Worm (Caenorhabditis elegans) whole organism, late embryonic: ENCODE data around the gene W02H3.1.

Source experiments
- C08G9.2 ChIP-seq: sonication (generic microtip); optimal IDR thresholded peaks from 2 replicates; lab custom pipeline; 2016; ENCODE audit warnings: mild to moderate bottlenecking, missing genetic modification characterization, moderate library complexity, missing compliant biosample characterization
- C38D4.7 ChIP-seq: fragments of 200-800 bp; sonication (Bioruptor generic); optimal IDR thresholded peaks from 2 replicates; lab custom pipeline; 2018; ENCODE audit warnings: mild to moderate bottlenecking, missing genetic modification characterization, moderate library complexity, missing compliant biosample characterization
- ahr-1 ChIP-seq: sonication (generic microtip); optimal IDR thresholded peaks from 2 replicates; lab custom pipeline; 2016; ENCODE audit warnings: missing genetic modification characterization, missing compliant biosample characterization
- ama-1 ChIP-seq: fragments of 150-350 bp; optimal IDR thresholded peaks from 2 replicates; lab custom pipeline; 2014
- ceh-14 ChIP-seq: sonication (generic microtip); optimal IDR thresholded peaks from 2 replicates; lab custom pipeline; 2016; ENCODE audit warnings: missing genotype, missing genetic modification characterization, missing compliant biosample characterization
- ceh-18 ChIP-seq: sonication (generic microtip); optimal IDR thresholded peaks from 2 replicates; lab custom pipeline; 2016; ENCODE audit warnings: missing genetic modification characterization, missing compliant biosample characterization
- ceh-19 ChIP-seq: fragments of 200-800 bp; sonication (Bioruptor generic); optimal IDR thresholded peaks from 2 replicates; lab custom pipeline; 2018; ENCODE audit warnings: mild to moderate bottlenecking, missing genetic modification characterization, missing compliant biosample characterization
- ceh-22 ChIP-seq: sonication (generic microtip); optimal IDR thresholded peaks from 2 replicates; lab custom pipeline; 2017; ENCODE audit warnings: missing biosample characterization, missing genetic modification characterization
- ceh-30 ChIP-seq: fragments of 150-350 bp; optimal IDR thresholded peaks from 2 replicates; lab custom pipeline; 2014; ENCODE audit warnings: missing biosample characterization, missing genetic modification characterization
- ceh-31 ChIP-seq: sonication (generic microtip); optimal IDR thresholded peaks from 2 replicates; lab custom pipeline; 2016; ENCODE audit warnings: missing genetic modification characterization, missing compliant biosample characterization
- ceh-34 ChIP-seq: sonication (generic microtip); optimal IDR thresholded peaks from 2 replicates; lab custom pipeline; 2016; ENCODE audit warnings: mild to moderate bottlenecking, missing genetic modification characterization, missing compliant biosample characterization
- ceh-6 ChIP-seq: fragments of 200-800 bp; sonication (Bioruptor generic); optimal IDR thresholded peaks from 2 replicates; lab custom pipeline; 2018; ENCODE audit warnings: mild to moderate bottlenecking, missing genetic modification characterization, missing compliant biosample characterization
- ceh-9 ChIP-seq: sonication (generic microtip); optimal IDR thresholded peaks from 2 replicates; lab custom pipeline; 2016; ENCODE audit warnings: mild to moderate bottlenecking, missing genetic modification characterization, inconsistent platforms, missing compliant biosample characterization
- che-1 ChIP-seq: sonication (generic microtip); optimal IDR thresholded peaks from 2 replicates; lab custom pipeline; 2016; ENCODE audit warnings: mild to moderate bottlenecking, missing genetic modification characterization, missing compliant biosample characterization
- dmd-4 ChIP-seq: sonication (generic microtip); optimal IDR thresholded peaks from 2 replicates; lab custom pipeline; 2016; ENCODE audit warnings: borderline replicate concordance, missing genetic modification characterization, missing compliant biosample characterization
- elt-4 ChIP-seq: sonication (generic microtip); optimal IDR thresholded peaks from 2 replicates; lab custom pipeline; 2016; ENCODE audit warnings: missing genetic modification characterization, missing compliant biosample characterization
- fax-1 ChIP-seq: sonication (generic microtip); optimal IDR thresholded peaks from 2 replicates; lab custom pipeline; 2016; ENCODE audit warnings: missing genotype, missing genetic modification characterization, missing compliant biosample characterization
- gmeb-2 ChIP-seq: sonication (generic microtip); optimal IDR thresholded peaks from 2 replicates; lab custom pipeline; 2016; ENCODE audit warnings: missing genetic modification characterization, inconsistent platforms, missing compliant biosample characterization
- hlh-15 ChIP-seq: sonication (generic microtip); optimal IDR thresholded peaks from 2 replicates; lab custom pipeline; 2016; ENCODE audit warnings: missing genetic modification characterization, missing compliant biosample characterization
- hlh-6 ChIP-seq: sonication (generic microtip); optimal IDR thresholded peaks from 2 replicates; lab custom pipeline; 2016; ENCODE audit warnings: missing genotype, missing genetic modification characterization, missing compliant biosample characterization
- hlh-8 ChIP-seq: sonication (generic microtip); optimal IDR thresholded peaks from 2 replicates; lab custom pipeline; 2016; ENCODE audit warnings: missing genotype, missing genetic modification characterization, missing compliant biosample characterization
- lin-11 ChIP-seq: fragments of 200-800 bp; sonication (Bioruptor generic); optimal IDR thresholded peaks from 2 replicates; lab custom pipeline; 2018; ENCODE audit warnings: mild to moderate bottlenecking, missing genetic modification characterization, missing compliant biosample characterization
- mec-3 ChIP-seq: sonication (generic microtip); optimal IDR thresholded peaks from 2 replicates; lab custom pipeline; 2016; ENCODE audit warnings: borderline replicate concordance, missing genetic modification characterization, missing compliant biosample characterization
- nfya-1 ChIP-seq: sonication (generic microtip); optimal IDR thresholded peaks from 2 replicates; lab custom pipeline; 2017; ENCODE audit warnings: missing genetic modification characterization, mild to moderate bottlenecking, missing compliant biosample characterization, antibody characterized with exemption, moderate library complexity
- nhr-11 ChIP-seq: fragments of 150-350 bp; optimal IDR thresholded peaks from 2 replicates; lab custom pipeline; 2014; ENCODE audit warnings: missing biosample characterization, missing genetic modification characterization
- nhr-232 ChIP-seq: sonication (generic microtip); optimal IDR thresholded peaks from 2 replicates; lab custom pipeline; 2016; ENCODE audit warnings: missing genetic modification characterization, missing compliant biosample characterization
- odd-2 ChIP-seq: sonication (generic microtip); optimal IDR thresholded peaks from 2 replicates; lab custom pipeline; 2017; ENCODE audit warnings: antibody characterized with exemption, mild to moderate bottlenecking, missing genetic modification characterization, missing compliant biosample characterization
- pat-9 ChIP-seq: fragments of 200-800 bp; sonication (Bioruptor generic); optimal IDR thresholded peaks from 2 replicates; lab custom pipeline; 2018; ENCODE audit warnings: mild to moderate bottlenecking, missing genetic modification characterization, moderate library complexity, missing compliant biosample characterization
- pax-1 ChIP-seq: fragments of 150-350 bp; optimal IDR thresholded peaks from 2 replicates; lab custom pipeline; 2014; ENCODE audit warnings: missing biosample characterization, missing genetic modification characterization
- pha-2 ChIP-seq: sonication (generic microtip); optimal IDR thresholded peaks from 2 replicates; lab custom pipeline; 2017; ENCODE audit warnings: mild to moderate bottlenecking, missing genetic modification characterization, missing compliant biosample characterization
- pha-4 ChIP-seq: fragments of 150-350 bp; optimal IDR thresholded peaks from 2 replicates; lab custom pipeline; 2018; ENCODE audit warnings: missing biosample characterization, missing genetic modification reagents, missing genetic modification characterization
- pqm-1 ChIP-seq: sonication (generic microtip); optimal IDR thresholded peaks from 2 replicates; lab custom pipeline; 2016; ENCODE audit warnings: missing genetic modification characterization, missing compliant biosample characterization
- pros-1 ChIP-seq: fragments of 150-350 bp; optimal IDR thresholded peaks from 2 replicates; lab custom pipeline; 2014; ENCODE audit warnings: missing biosample characterization, missing genetic modification reagents, missing genetic modification characterization
- ref-2 ChIP-seq: sonication (generic microtip); optimal IDR thresholded peaks from 2 replicates; lab custom pipeline; 2016; ENCODE audit warnings: missing genetic modification characterization, missing compliant biosample characterization
- rnt-1 ChIP-seq: sonication (generic microtip); optimal IDR thresholded peaks from 2 replicates; lab custom pipeline; 2016; ENCODE audit warnings: missing genetic modification characterization, missing compliant biosample characterization
- sdc-2 ChIP-seq: sonication (generic microtip); optimal IDR thresholded peaks from 2 replicates; lab custom pipeline; 2016; ENCODE audit warnings: missing genotype, missing genetic modification characterization, missing compliant biosample characterization
- sox-2 ChIP-seq: fragments of 200-800 bp; sonication (Bioruptor generic); IDR thresholded peaks from 2 replicates; pipeline ENCODE4 v1.3.6; 2022; ENCODE audit warnings: missing genetic modification reagents, missing genetic modification characterization, missing compliant biosample characterization
- syd-9 ChIP-seq: sonication (generic microtip); optimal IDR thresholded peaks from 2 replicates; lab custom pipeline; 2016; ENCODE audit warnings: mild to moderate bottlenecking, missing genetic modification characterization, moderate library complexity, missing compliant biosample characterization
- tbx-7 ChIP-seq: sonication (generic microtip); optimal IDR thresholded peaks from 2 replicates; lab custom pipeline; 2016; ENCODE audit warnings: missing genotype, missing genetic modification characterization, missing compliant biosample characterization
- ttx-3 ChIP-seq: sonication (generic microtip); optimal IDR thresholded peaks from 2 replicates; lab custom pipeline; 2016; ENCODE audit warnings: missing genetic modification reagents, missing genetic modification characterization, missing compliant biosample characterization

W02H3.1 gene

DNA sequence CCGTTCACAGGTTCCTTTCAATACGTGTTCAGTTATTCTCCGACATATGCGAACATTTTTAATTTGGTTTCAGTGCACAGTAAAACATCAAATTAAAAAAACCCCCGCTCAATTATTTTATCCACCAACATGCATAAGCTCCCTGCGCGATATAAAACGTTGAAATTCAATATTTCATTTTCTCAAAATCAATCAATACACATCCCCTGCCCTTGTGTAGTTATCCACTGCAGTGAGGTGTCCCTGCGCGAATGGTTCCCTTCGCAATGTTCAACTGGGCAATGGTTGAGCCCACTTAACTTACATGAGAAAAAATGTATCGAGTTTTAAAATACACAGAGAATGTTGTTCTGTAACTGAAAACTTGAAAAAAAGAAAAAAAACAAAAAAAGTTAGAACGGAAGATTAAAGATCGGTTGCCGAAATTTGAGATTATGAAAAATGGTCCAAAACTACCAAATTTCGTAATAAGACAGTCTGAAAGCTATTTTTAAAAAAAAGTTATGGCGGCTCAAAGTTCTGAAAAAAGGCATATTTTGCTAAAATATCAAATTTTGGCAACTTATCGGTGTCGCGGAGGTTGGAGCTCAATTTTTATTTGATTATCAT is 11.2 kb downstream of the W02H3.1 start (continued):
- TF ChIP-seq ceh-22 (tag; lab: Kevin White, UChicago) (peak; percentile 94), elt-4 (no peak), ceh-9 (no peak), C08G9.2 (tag; lab: Kevin White, UChicago) (peak; percentile 87), C38D4.7 (GFP tag; lab: Kevin White, UChicago) (peak; percentile 19), syd-9 (tag; lab: Kevin White, UChicago) (peak; percentile 94), odd-2 (tag; lab: Kevin White, UChicago) (no peak), rnt-1 (tag; lab: Kevin White, UChicago) (peak; percentile 99), pha-4 (peak; percentile 67), mec-3 (tag; lab: Kevin White, UChicago) (no peak), dmd-4 (peak; percentile 88), pha-2 (tag; lab: Kevin White, UChicago) (no peak), hlh-15 (tag; lab: Kevin White, UChicago) (peak; percentile 89), ceh-18 (tag; lab: Kevin White, UChicago) (peak; percentile 100), nhr-232 (peak; percentile 38), pat-9 (tag; lab: Kevin White, UChicago) (peak; percentile 54), gmeb-2 (tag; lab: Kevin White, UChicago) (peak; percentile 48)

ce11 chrX:11088952-11089351 is 16.3 kb downstream of the W02H3.1 start, which contains the start of gene W04G3.11:
W04G3.11 (plus strand) TSS chrX:11089195.
- TF ChIP-seq nhr-11 (tag; lab: Kevin White, UChicago) (no peak), ceh-30 (tag; lab: Kevin White, UChicago) (no peak), pax-1 (no peak), ceh-19 (GFP tag; lab: Kevin White, UChicago) (no peak), pros-1 (tag; lab: Kevin White, UChicago) (no peak), ceh-6 (no peak), ceh-18 (tag; lab: Kevin White, UChicago) (no peak), fax-1 (tag; lab: Kevin White, UChicago) (no peak), ref-2 (tag; lab: Kevin White, UChicago) (no peak), pqm-1 (tag; lab: Kevin White, UChicago) (no peak), elt-4 (no peak), ceh-31 (no peak), ceh-34 (tag; lab: Kevin White, UChicago) (no peak), pha-4 (no peak), C08G9.2 (tag; lab: Kevin White, UChicago) (no peak), ahr-1 (tag; lab: Kevin White, UChicago) (no peak)

DNA sequence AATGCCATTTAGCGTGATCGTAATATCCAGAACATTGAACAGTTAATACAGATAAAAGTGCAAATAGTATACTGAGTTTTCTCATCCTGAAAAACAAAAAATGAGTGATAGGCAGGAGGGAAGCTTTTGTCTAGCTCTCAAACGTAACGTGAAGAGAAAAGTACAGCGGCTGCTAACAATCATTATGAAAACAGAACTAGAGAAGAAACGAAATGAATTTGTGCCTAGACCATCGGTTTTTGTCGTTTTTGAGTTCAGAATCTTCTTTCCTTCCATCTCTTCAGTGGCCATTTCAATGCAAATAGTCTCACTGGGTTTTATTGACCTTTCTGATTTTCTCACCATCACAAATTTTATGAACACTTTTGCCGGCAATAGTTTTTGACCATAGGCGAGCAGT is 20.1 kb downstream of the W02H3.1 start, which contains the start of gene W04G3.7:
W04G3.7 (minus strand) TSS at position 101 of the 400 bp plus-strand sequence.
- TF ChIP-seq pqm-1 (tag; lab: Kevin White, UChicago) (no peak), che-1 (tag; lab: Kevin White, UChicago) (no peak), ceh-22 (tag; lab: Kevin White, UChicago) (no peak), hlh-6 (no peak), ttx-3 (no peak), ceh-14 (tag; lab: Kevin White, UChicago) (no peak), ceh-19 (GFP tag; lab: Kevin White, UChicago) (no peak), gmeb-2 (tag; lab: Kevin White, UChicago) (no peak)

ce11 chrX:11080170-11080728 is 25.0 kb downstream of the W02H3.1 start, which contains the start of gene sulp-7:
sulp-7 (plus strand) TSS chrX:11080678.
- TF ChIP-seq nhr-11 (tag; lab: Kevin White, UChicago) (no peak), ama-1 (no peak), ref-2 (tag; lab: Kevin White, UChicago) (no peak), lin-11 (tag; lab: Kevin White, UChicago) (no peak), mec-3 (tag; lab: Kevin White, UChicago) (no peak), sox-2 (no peak), ceh-18 (tag; lab: Kevin White, UChicago) (no peak), sdc-2 (tag; lab: Kevin White, UChicago) (no peak), gmeb-2 (tag; lab: Kevin White, UChicago) (no peak), C38D4.7 (GFP tag; lab: Kevin White, UChicago) (no peak), pqm-1 (tag; lab: Kevin White, UChicago) (no peak), tbx-7 (no peak), hlh-8 (tag; lab: Kevin White, UChicago) (no peak), nfya-1 (tag; lab: Kevin White, UChicago) (no peak), ceh-31 (no peak)
